Worm (Caenorhabditis elegans): Measurements from ENCODE around the gene E04F6.6.

Gene E04F6.6

DNA sequence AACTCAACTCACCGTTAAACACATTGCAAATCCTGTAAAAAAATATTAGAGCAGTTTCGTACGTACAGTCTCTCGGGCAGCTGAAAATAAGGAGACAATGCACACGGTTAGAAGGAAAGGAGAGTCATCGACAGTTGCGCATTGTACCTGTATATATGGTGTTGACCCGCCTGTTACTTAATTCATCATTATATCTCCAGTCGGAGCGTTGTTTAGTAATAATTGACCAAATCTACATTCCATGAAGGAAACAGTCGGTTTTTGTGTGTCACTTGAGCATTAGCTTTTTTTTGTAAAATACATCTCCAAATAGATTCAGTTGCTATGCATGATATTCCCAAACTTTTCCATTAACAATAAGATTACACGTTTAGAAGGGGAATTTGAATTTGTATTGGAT lies 37.9 kb downstream of the E04F6.6 start, which contains the start of gene C27H5.12:
Gene C27H5.12 (minus strand): TSS at position 101 of the 400 bp plus-strand sequence.
- TF ChIP-seq hrde-1 (tag; optimal IDR thresholded peaks at IDR 0.05; ENCODE audit: borderline replicate concordance) (no peak), nhr-120 (GFP tag; IDR thresholded peaks at IDR 0.05) (no peak), ceh-79 (tag; optimal IDR thresholded peaks at IDR 0.05) (no peak), pbrm-1 (GFP tag; IDR thresholded peaks at IDR 0.05) (no peak), ceh-27 (GFP tag; optimal IDR thresholded peaks at IDR 0.05) (no peak), attf-5 (GFP tag; optimal IDR thresholded peaks at IDR 0.05) (no peak), ekl-4 (GFP tag; IDR thresholded peaks at IDR 0.05) (no peak), ztf-3 (GFP tag; optimal IDR thresholded peaks at IDR 0.05) (no peak), Y56A3A.18 (GFP tag; IDR thresholded peaks at IDR 0.05) (no peak)

DNA sequence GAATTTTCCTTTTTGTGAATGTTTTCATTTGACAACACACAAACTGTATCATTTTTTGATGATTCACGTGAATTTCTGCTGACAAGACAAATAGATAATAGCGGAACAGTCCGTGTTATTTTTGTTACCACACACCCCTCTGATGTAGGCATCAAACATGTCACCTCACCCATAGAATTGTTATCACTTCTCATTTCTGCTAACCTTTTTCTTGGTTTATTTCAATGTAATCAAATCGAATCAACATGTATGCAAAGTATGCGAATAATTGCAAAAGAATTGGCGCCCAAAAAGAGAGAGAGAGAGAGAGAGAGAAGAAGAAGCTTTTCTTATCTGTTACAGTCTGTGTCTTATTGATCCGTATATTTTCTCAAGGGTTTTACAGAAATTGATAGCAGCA lies 42.0 kb downstream of the E04F6.6 start:
- TF ChIP-seq atf-7 (tag; optimal IDR thresholded peaks at IDR 0.05) (peak; percentile 14), ekl-4 (GFP tag; IDR thresholded peaks at IDR 0.05) (no peak), cebp-2 (GFP tag; IDR thresholded peaks at IDR 0.05) (no peak), zim-3 (tag; optimal IDR thresholded peaks at IDR 0.05) (no peak), attf-6 (GFP tag; IDR thresholded peaks at IDR 0.05) (no peak), C06A6.2 (GFP tag; conservative IDR thresholded peaks at IDR 0.05) (no peak), hmg-1.2 (GFP tag; IDR thresholded peaks at IDR 0.05) (no peak), hlh-26 (GFP tag; conservative IDR thresholded peaks at IDR 0.05) (no peak), T26A5.8 (tag; optimal IDR thresholded peaks at IDR 0.05) (no peak), gei-17 (GFP tag; optimal IDR thresholded peaks at IDR 0.05) (no peak), mxl-1 (tag; optimal IDR thresholded peaks at IDR 0.05) (no peak), madf-8 (GFP tag; conservative IDR thresholded peaks at IDR 0.05) (no peak), ama-1 (optimal IDR thresholded peaks at IDR 0.05) (no peak), ama-1 (GFP tag; optimal IDR thresholded peaks at IDR 0.05) (no peak), egrh-3 (GFP tag; IDR thresholded peaks at IDR 0.05) (no peak), nhr-120 (GFP tag; IDR thresholded peaks at IDR 0.05) (no peak), aptf-2 (GFP tag; conservative IDR thresholded peaks at IDR 0.05) (no peak), mes-4 (tag; optimal IDR thresholded peaks at IDR 0.05) (no peak), lin-54 (GFP tag; optimal IDR thresholded peaks at IDR 0.05) (no peak), B0336.3 (GFP tag; IDR thresholded peaks at IDR 0.05) (no peak), nhr-80 (tag; optimal IDR thresholded peaks at IDR 0.05) (peak; percentile 79), tlf-1 (GFP tag; optimal IDR thresholded peaks at IDR 0.05) (no peak), lin-35 (GFP tag; optimal IDR thresholded peaks at IDR 0.05) (no peak), ceh-100 (GFP tag; IDR thresholded peaks at IDR 0.05) (no peak), F10E7.11 (tag; optimal IDR thresholded peaks at IDR 0.05) (no peak), nfyb-1 (GFP tag; IDR thresholded peaks at IDR 0.05) (no peak), ets-4 (GFP tag; optimal IDR thresholded peaks at IDR 0.05) (peak; percentile 10), attf-5 (GFP tag; optimal IDR thresholded peaks at IDR 0.05) (peak; percentile 9), hlh-12 (tag; optimal IDR thresholded peaks at IDR 0.05) (no peak), rcor-1 (GFP tag; IDR thresholded peaks at IDR 0.05) (no peak), ztf-18 (tag; optimal IDR thresholded peaks at IDR 0.05) (no peak), F33H1.4 (GFP tag; IDR thresholded peaks at IDR 0.05) (no peak), ccch-3 (GFP tag; optimal IDR thresholded peaks at IDR 0.05) (no peak), unc-62 (GFP tag; optimal IDR thresholded peaks at IDR 0.05) (peak; percentile 38), ceh-79 (tag; optimal IDR thresholded peaks at IDR 0.05) (no peak), lsy-27 (tag; optimal IDR thresholded peaks at IDR 0.05; ENCODE audit: borderline replicate concordance, insufficient read depth) (no peak), madf-10 (tag; optimal IDR thresholded peaks at IDR 0.05) (no peak), B0019.2 (GFP tag; conservative IDR thresholded peaks at IDR 0.05) (no peak), hrde-1 (tag; optimal IDR thresholded peaks at IDR 0.05; ENCODE audit: borderline replicate concordance) (no peak)
